Fruit fly (Drosophila melanogaster) whole organism, adult: ENCODE measurements around the gene pigs.

ENCODE experiments used
- Clk ChIP-seq: fragments of 200-800 bp; sonication (Bioruptor generic); optimal IDR thresholded peaks from 2 replicates; lab custom pipeline; 2017; ENCODE audit warnings: missing biosample characterization, missing genetic modification characterization
- cnc ChIP-seq, 2 experiments: fragments of >200 bp; optimal IDR thresholded peaks; 2 replicates each; lab custom pipeline; 2017
- ovo ChIP-seq: fragments of 200-800 bp; sonication (Bioruptor generic); optimal IDR thresholded peaks from 2 replicates; lab custom pipeline; 2016; ENCODE audit warnings: missing biosample characterization, missing genetic modification characterization
- pad ChIP-seq: fragments of 200-800 bp; sonication (Bioruptor generic); optimal IDR thresholded peaks from 3 replicates; lab custom pipeline; 2017; ENCODE audit warnings: missing biosample characterization, missing genetic modification characterization, mild to moderate bottlenecking, moderate library complexity, missing genetic modification reagents

DNA sequence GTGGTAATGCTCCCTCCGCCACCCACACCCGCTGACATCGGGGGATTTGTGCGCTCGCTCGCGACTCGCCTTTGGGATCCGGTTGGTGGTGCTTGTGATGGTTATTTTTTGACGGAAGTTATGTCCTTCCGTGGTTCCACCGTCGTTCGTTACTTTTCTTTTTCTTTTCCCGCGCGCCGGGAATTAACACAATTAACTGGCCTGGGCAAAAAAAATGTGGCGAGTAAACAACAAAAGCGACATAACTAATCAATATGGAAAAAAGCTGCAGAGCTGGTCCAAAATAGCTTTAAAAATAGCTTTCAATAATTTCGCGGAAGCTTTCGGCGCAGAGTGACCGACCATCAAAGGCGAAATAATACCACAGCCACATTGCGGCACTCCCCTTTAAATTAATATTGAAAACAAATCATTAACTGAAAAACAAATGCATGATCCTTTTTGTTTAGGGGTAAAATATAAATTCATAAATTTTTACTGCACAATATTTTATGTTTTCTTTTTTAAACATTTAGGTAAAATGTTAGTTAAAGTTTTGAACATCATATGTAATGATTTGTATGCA, 98.5 kb downstream of the pigs start, which contains the start of gene CG14440:
- TF ChIP-seq cnc (optimal IDR thresholded peaks at IDR 0.05; lab: Kevin White, UChicago) = no peak
- TF ChIP-seq Clk (GFP tag; lab: Kevin White, UChicago) = no peak
- no peak for TF ChIP-seq ovo (GFP tag; lab: Kevin White, UChicago)
- TF ChIP-seq pad = peak; percentile 53
